Worm (Caenorhabditis elegans) whole organism, L1 larva: ENCODE results near the gene faah-1.

ENCODE experiments used
- dpl-1 ChIP-seq, 3 experiments: fragments of 150-350 bp in 2 of 3; sonication (generic microtip) in 1 of 3; optimal IDR thresholded peaks; 2 replicates each; lab custom pipeline; 2014 to 2017; ENCODE audit warnings: missing biosample characterization in 3 of 3, missing genetic modification characterization in 3 of 3, missing genetic modification reagents in 3 of 3
- fkh-8 ChIP-seq: sonication (generic microtip); optimal IDR thresholded peaks from 2 replicates; lab custom pipeline; 2016; ENCODE audit warnings: mild to moderate bottlenecking, missing genetic modification characterization, missing compliant biosample characterization
- nhr-11 ChIP-seq: fragments of 150-350 bp; optimal IDR thresholded peaks from 2 replicates; lab custom pipeline; 2014; ENCODE audit warnings: missing biosample characterization, missing genetic modification characterization
- nhr-237 ChIP-seq: fragments of 150-350 bp; optimal IDR thresholded peaks from 2 replicates; lab custom pipeline; 2014; ENCODE audit warnings: missing biosample characterization, missing genetic modification characterization
- snpc-4 ChIP-seq: fragments of 150-350 bp; optimal IDR thresholded peaks from 2 replicates; lab custom pipeline; 2014; ENCODE audit warnings: missing biosample characterization, missing genetic modification characterization

DNA sequence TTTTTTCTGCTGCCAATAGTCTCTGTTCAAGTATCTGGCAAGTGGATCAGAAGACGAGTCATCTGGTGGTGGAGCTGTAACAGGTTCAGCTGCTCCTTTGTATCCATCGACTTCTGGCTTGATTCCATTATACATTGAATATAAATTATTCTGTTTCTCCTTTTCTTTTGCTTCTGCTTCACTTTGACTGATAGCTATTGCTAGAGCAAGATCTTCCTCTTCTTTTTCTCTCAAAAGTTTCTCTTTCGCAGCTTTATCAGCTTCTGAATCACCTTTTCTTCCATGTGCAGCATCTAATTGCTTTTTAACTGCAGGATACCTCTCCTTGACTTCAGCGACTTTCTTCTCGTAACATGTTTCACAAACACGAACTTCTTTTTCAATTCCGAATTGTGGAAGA, 44.4 kb downstream of the faah-1 start:
- TF ChIP-seq fkh-8 (tag; lab: Kevin White, UChicago), result no peak
- TF ChIP-seq nhr-11 (tag; lab: Kevin White, UChicago), result no peak
- TF ChIP-seq nhr-237 (tag; lab: Kevin White, UChicago), result no peak
- TF ChIP-seq dpl-1 (GFP tag; optimal IDR thresholded peaks at IDR 0.05; lab: Kevin White, UChicago), result no peak
- no peak for TF ChIP-seq snpc-4 (tag; lab: Kevin White, UChicago)
